ENCODE assay signal across 5 worm cellular contexts in the genomic region with DNA sequence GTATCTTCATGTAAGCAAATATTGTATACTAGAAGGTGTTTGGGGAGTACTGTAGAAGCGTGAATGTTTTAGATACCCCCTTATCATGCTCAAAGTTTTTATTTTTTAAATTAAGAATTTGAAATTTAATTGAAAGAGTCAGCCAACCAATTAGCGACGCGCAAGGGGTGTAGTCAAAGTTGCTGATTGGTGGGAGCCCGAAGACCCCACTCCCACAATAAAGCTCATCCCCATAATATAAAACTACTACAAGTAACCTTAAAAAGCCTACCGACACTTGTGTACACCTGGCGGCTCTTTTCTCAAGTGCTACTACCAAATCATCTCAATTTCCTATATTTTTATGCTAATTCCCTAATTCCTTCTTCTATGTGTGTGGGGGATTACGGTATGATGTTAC.
TF ChIP-seq lines count a peak whose summit lies in the region.

No protein-coding gene starts in this region.

TF ChIP-seq in whole organism, L3 larva, 47 proteins besides CTCF, POLR2A, EP300 and RAD21:
- TF ChIP-seq ztf-11 (tag; optimal IDR thresholded peaks at IDR 0.05; lab: Kevin White, UChicago), result no peak
- TF ChIP-seq ceh-16 (tag; optimal IDR thresholded peaks at IDR 0.05; lab: Kevin White, UChicago), result no peak
- no peak for TF ChIP-seq pqm-1 (tag; optimal IDR thresholded peaks at IDR 0.05; lab: Kevin White, UChicago)
- TF ChIP-seq nfya-1 (tag; optimal IDR thresholded peaks at IDR 0.05; lab: Kevin White, UChicago; ENCODE audit: insufficient read depth), result peak; percentile 63
- TF ChIP-seq nhr-11 (tag; optimal IDR thresholded peaks at IDR 0.05; lab: Kevin White, UChicago), result no peak
- TF ChIP-seq elt-3 (tag; optimal IDR thresholded peaks at IDR 0.05; lab: Kevin White, UChicago), result no peak
- TF ChIP-seq elt-2 (tag; optimal IDR thresholded peaks at IDR 0.05; lab: Kevin White, UChicago), result no peak

TF ChIP-seq in whole organism, L4 larva, 104 proteins besides CTCF, POLR2A, EP300 and RAD21:
- TF ChIP-seq ctbp-1 (GFP tag; IDR thresholded peaks at IDR 0.05; lab: Robert Waterston, UW) (no peak), aha-1 (tag; lab: Kevin White, UChicago) (peak; percentile 89)
TF ChIP-seq in whole organism, L4 larva: peak in this region for 1.

TF ChIP-seq in whole organism, early embryonic, 17 proteins besides CTCF, POLR2A, EP300 and RAD21:
- TF ChIP-seq ceh-36 (tag; optimal IDR thresholded peaks at IDR 0.05; lab: Kevin White, UChicago) (peak; percentile 6), pes-1 (GFP tag; IDR thresholded peaks at IDR 0.05; lab: Robert Waterston, UW) (no peak)

TF ChIP-seq in whole organism, late embryonic, 69 proteins besides CTCF, POLR2A, EP300 and RAD21:
- TF ChIP-seq ceh-22 (tag; optimal IDR thresholded peaks at IDR 0.05; lab: Kevin White, UChicago) (no peak), nfya-1 (tag; optimal IDR thresholded peaks at IDR 0.05; lab: Kevin White, UChicago) (peak; percentile 87)

TF ChIP-seq in whole organism, mixed stage, embryonic, 35 proteins besides CTCF, POLR2A, EP300 and RAD21:
- TF ChIP-seq nhr-2 (tag; optimal IDR thresholded peaks at IDR 0.05; lab: Kevin White, UChicago), result peak; percentile 10
- TF ChIP-seq hlh-1 (tag; optimal IDR thresholded peaks at IDR 0.05; lab: Kevin White, UChicago), result no peak
- no peak for TF ChIP-seq tbx-8 (GFP tag; optimal IDR thresholded peaks at IDR 0.05; lab: Kevin White, UChicago)
